Worm (Caenorhabditis elegans): ENCODE measurements around the gene ZC443.4.

DNA sequence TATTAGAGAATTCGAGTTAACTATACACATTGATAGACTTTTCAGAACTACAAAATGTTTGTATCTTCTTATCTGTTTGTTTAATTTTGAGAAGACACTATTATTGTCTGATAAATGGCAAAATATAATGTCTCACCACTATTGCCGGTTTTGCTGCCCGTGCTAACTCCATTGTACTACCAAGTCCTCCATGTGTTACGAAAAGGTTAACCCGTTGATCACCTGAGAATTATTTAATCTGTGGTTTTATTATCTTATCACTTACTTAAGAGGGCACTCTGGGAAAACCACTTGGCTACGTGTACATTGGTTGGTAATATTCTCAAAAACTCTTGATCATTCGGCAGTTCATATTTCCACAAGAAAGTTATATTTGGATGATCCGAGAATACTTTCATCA lies 23.8 kb downstream of the ZC443.4 start:
- TF ChIP-seq nhr-11 (tag; optimal IDR thresholded peaks at IDR 0.05), result no peak
- TF ChIP-seq nhr-28 (tag; optimal IDR thresholded peaks at IDR 0.05), result no peak
- no peak for TF ChIP-seq ama-1 (optimal IDR thresholded peaks at IDR 0.05)
- TF ChIP-seq elt-3 (tag; optimal IDR thresholded peaks at IDR 0.05), result peak in 1 of 6 experiments; percentile 4
- no peak for TF ChIP-seq unc-62 (GFP tag; optimal IDR thresholded peaks at IDR 0.05)
- no peak for TF ChIP-seq jun-1 (tag; optimal IDR thresholded peaks at IDR 0.05)
